Worm (Caenorhabditis elegans) whole organism, L4 larva: Measurements from ENCODE around the gene F20D6.9.

ENCODE experiments used
- F26F4.8 ChIP-seq: fragments of 200-800 bp; sonication (Bioruptor generic); conservative IDR thresholded peaks from 2 replicates; pipeline ENCODE4 v1.3.6; 2022; ENCODE audit warnings: missing genetic modification characterization, missing compliant biosample characterization
- F37D6.2 ChIP-seq: sonication (generic microtip); optimal IDR thresholded peaks from 2 replicates; lab custom pipeline; 2016; ENCODE audit warnings: mild to moderate bottlenecking, missing genetic modification characterization, missing compliant biosample characterization
- F44E2.7 ChIP-seq: fragments of 200-800 bp; sonication (Bioruptor generic); IDR thresholded peaks from 2 replicates; pipeline ENCODE4 v2.1.2; 2022; ENCODE audit warnings: missing genetic modification characterization, missing compliant biosample characterization
- T20F7.1 ChIP-seq: fragments of 200-800 bp; sonication (Bioruptor generic); optimal IDR thresholded peaks from 2 replicates; lab custom pipeline; 2018; ENCODE audit warnings: mild to moderate bottlenecking, missing genetic modification characterization, missing compliant biosample characterization
- T26A8.4 ChIP-seq: fragments of 200-800 bp; sonication (Bioruptor generic); IDR thresholded peaks from 2 replicates; pipeline ENCODE4 v1.3.6; 2022; ENCODE audit warnings: missing genetic modification characterization, missing compliant biosample characterization
- Y105C5A.15 ChIP-seq: fragments of 200-800 bp; sonication (Bioruptor generic); IDR thresholded peaks from 2 replicates; pipeline ENCODE4 v1.3.6; 2022; ENCODE audit warnings: missing genetic modification characterization, missing compliant biosample characterization
- ZK546.5 ChIP-seq, 2 experiments: sonication (generic microtip); optimal IDR thresholded peaks; 2 replicates each; lab custom pipeline; 2017; ENCODE audit warnings: missing biosample characterization in 2 of 2, missing genetic modification characterization in 2 of 2
- aha-1 ChIP-seq: fragments of 150-350 bp; peaks from one replicate; lab custom pipeline; 2014; ENCODE audit warnings: missing biosample characterization, missing genetic modification characterization
- ama-1 ChIP-seq: fragments of 150-350 bp; optimal IDR thresholded peaks from 2 replicates; lab custom pipeline; 2014; ENCODE audit warnings: inconsistent platforms, mixed read lengths
- ceh-28 ChIP-seq: fragments of 150-350 bp; optimal IDR thresholded peaks from 2 replicates; lab custom pipeline; 2014; ENCODE audit warnings: missing biosample characterization, missing genetic modification reagents, missing genetic modification characterization
- daf-16 ChIP-seq, 3 experiments: sonication (generic microtip); optimal IDR thresholded peaks; 2 replicates each; lab custom pipeline; 2016 to 2017; ENCODE audit warnings: missing genetic modification characterization in 3 of 3, missing genetic modification reagents in 3 of 3, mild to moderate bottlenecking in 2 of 3, missing compliant biosample characterization in 2 of 3, missing biosample characterization in 1 of 3, moderate library complexity in 1 of 3
- dmd-6 ChIP-seq: fragments of 200-800 bp; sonication (Bioruptor generic); IDR thresholded peaks from 2 replicates; pipeline ENCODE4 v1.3.6; 2022; ENCODE audit warnings: missing genetic modification reagents, missing genetic modification characterization, missing compliant biosample characterization
- dve-1 ChIP-seq: sonication (generic microtip); optimal IDR thresholded peaks from 2 replicates; lab custom pipeline; 2017; ENCODE audit warnings: antibody characterized with exemption, mild to moderate bottlenecking, missing genetic modification characterization, missing compliant biosample characterization; ENCODE audit not compliant: insufficient read depth
- egl-43 ChIP-seq: fragments of 200-800 bp; sonication (Bioruptor generic); IDR thresholded peaks from 2 replicates; pipeline ENCODE4 v1.3.6; 2022; ENCODE audit warnings: missing genetic modification reagents, missing genetic modification characterization, missing compliant biosample characterization
- fkh-10 ChIP-seq: fragments of 150-350 bp; optimal IDR thresholded peaks from 2 replicates; lab custom pipeline; 2014; ENCODE audit warnings: missing biosample characterization, missing genetic modification reagents, missing genetic modification characterization
- fos-1 ChIP-seq: fragments of 150-350 bp; optimal IDR thresholded peaks from 2 replicates; lab custom pipeline; 2014; ENCODE audit warnings: missing biosample characterization, missing genetic modification characterization
- hlh-11 ChIP-seq: fragments of 200-800 bp; sonication (Bioruptor generic); optimal IDR thresholded peaks from 2 replicates; lab custom pipeline; 2018; ENCODE audit warnings: mild to moderate bottlenecking, missing genetic modification characterization, missing compliant biosample characterization
- hlh-30 ChIP-seq: sonication (generic microtip); optimal IDR thresholded peaks from 2 replicates; lab custom pipeline; 2017; ENCODE audit warnings: antibody characterized with exemption, mild to moderate bottlenecking, missing genetic modification characterization, missing compliant biosample characterization; ENCODE audit not compliant: insufficient read depth
- hmg-1.1 ChIP-seq: fragments of 200-800 bp; sonication (Bioruptor generic); IDR thresholded peaks from 2 replicates; pipeline ENCODE4 v1.3.6; 2022; ENCODE audit warnings: missing genetic modification reagents, missing genetic modification characterization, missing compliant biosample characterization
- jun-1 ChIP-seq: fragments of 150-350 bp; optimal IDR thresholded peaks from 2 replicates; lab custom pipeline; 2014; ENCODE audit warnings: missing biosample characterization, missing genetic modification reagents, missing genetic modification characterization
- lin-13 ChIP-seq: fragments of 150-350 bp; optimal IDR thresholded peaks from 2 replicates; lab custom pipeline; 2014; ENCODE audit warnings: missing biosample characterization, missing genetic modification reagents, missing genetic modification characterization
- lin-29 ChIP-seq: fragments of 200-800 bp; sonication (Bioruptor generic); IDR thresholded peaks from 2 replicates; pipeline ENCODE4 v1.3.6; 2022; ENCODE audit warnings: missing genetic modification reagents, missing genetic modification characterization, missing compliant biosample characterization
- lin-39 ChIP-seq: fragments of 150-350 bp; optimal IDR thresholded peaks from 2 replicates; lab custom pipeline; 2014; ENCODE audit warnings: missing biosample characterization, missing genetic modification reagents, missing genetic modification characterization
- mep-1 ChIP-seq: fragments of 150-350 bp; sonication (generic microtip); optimal IDR thresholded peaks from 3 replicates; lab custom pipeline; 2014; ENCODE audit warnings: missing biosample characterization, missing genetic modification characterization
- mes-2 ChIP-seq: sonication (generic microtip); optimal IDR thresholded peaks from 2 replicates; lab custom pipeline; 2016; ENCODE audit warnings: missing genotype, mild to moderate bottlenecking, missing genetic modification characterization, missing compliant biosample characterization; ENCODE audit not compliant: poor library complexity, severe bottlenecking
- nhr-10 ChIP-seq: fragments of 150-350 bp; optimal IDR thresholded peaks from 2 replicates; lab custom pipeline; 2014; ENCODE audit warnings: missing biosample characterization, missing genetic modification characterization
- nhr-111 ChIP-seq: fragments of 200-800 bp; sonication (Bioruptor generic); optimal IDR thresholded peaks from 2 replicates; lab custom pipeline; 2018; ENCODE audit warnings: mild to moderate bottlenecking, missing genetic modification characterization, missing compliant biosample characterization
- nhr-28 ChIP-seq: fragments of 150-350 bp; optimal IDR thresholded peaks from 2 replicates; lab custom pipeline; 2014; ENCODE audit warnings: missing biosample characterization, missing genetic modification characterization
- nhr-42 ChIP-seq: fragments of 200-800 bp; sonication (Bioruptor generic); IDR thresholded peaks from 2 replicates; pipeline ENCODE4 v1.3.6; 2022; ENCODE audit warnings: missing genetic modification characterization, missing compliant biosample characterization
- nhr-6 ChIP-seq: fragments of 150-350 bp; optimal IDR thresholded peaks from 2 replicates; lab custom pipeline; 2014; ENCODE audit warnings: missing biosample characterization, missing genetic modification characterization
- nhr-76 ChIP-seq: fragments of 150-350 bp; optimal IDR thresholded peaks from 2 replicates; lab custom pipeline; 2014; ENCODE audit warnings: missing biosample characterization, missing genetic modification characterization
- nhr-77 ChIP-seq: fragments of 150-350 bp; optimal IDR thresholded peaks from 2 replicates; lab custom pipeline; 2014; ENCODE audit warnings: missing biosample characterization, missing genetic modification characterization
- set-16 ChIP-seq: fragments of 200-800 bp; sonication (Bioruptor generic); IDR thresholded peaks from 2 replicates; pipeline ENCODE4 v1.3.6; 2022; ENCODE audit warnings: missing genetic modification reagents, missing genetic modification characterization, missing compliant biosample characterization
- unc-39 ChIP-seq: sonication (generic microtip); optimal IDR thresholded peaks from 2 replicates; lab custom pipeline; 2017; ENCODE audit warnings: missing biosample characterization, missing genetic modification characterization
- unc-62 ChIP-seq, 3 experiments: fragments of 150-350 bp in 1 of 3; sonication (generic microtip); optimal IDR thresholded peaks in 2 of 3; peaks in 1 of 3; 1 replicate in 1 of 3; 2 replicates in 2 of 3; lab custom pipeline; 2014 to 2017; ENCODE audit warnings: missing biosample characterization in 3 of 3, missing genetic modification characterization in 3 of 3, missing genetic modification reagents in 3 of 3, missing genotype in 1 of 3
- zag-1 ChIP-seq: fragments of 150-350 bp; optimal IDR thresholded peaks from 2 replicates; lab custom pipeline; 2014; ENCODE audit warnings: missing biosample characterization, missing genetic modification characterization
- zfp-2 ChIP-seq: sonication (generic microtip); optimal IDR thresholded peaks from 2 replicates; lab custom pipeline; 2016; ENCODE audit warnings: mild to moderate bottlenecking, missing genetic modification characterization, missing compliant biosample characterization
- zip-11 ChIP-seq: fragments of 200-800 bp; sonication (Bioruptor generic); IDR thresholded peaks from 2 replicates; pipeline ENCODE4 v1.3.6; 2022; ENCODE audit warnings: missing genetic modification characterization, missing compliant biosample characterization
- zip-2 ChIP-seq: fragments of 150-350 bp; optimal IDR thresholded peaks from 2 replicates; lab custom pipeline; 2014; ENCODE audit warnings: missing biosample characterization, missing genetic modification characterization
- ztf-11 ChIP-seq: fragments of 150-350 bp; optimal IDR thresholded peaks from 2 replicates; lab custom pipeline; 2014; ENCODE audit warnings: missing biosample characterization, missing genetic modification characterization
- ztf-7 ChIP-seq: fragments of 150-350 bp; optimal IDR thresholded peaks from 2 replicates; lab custom pipeline; 2014; ENCODE audit warnings: missing biosample characterization, missing genetic modification characterization

F20D6.9 gene

DNA sequence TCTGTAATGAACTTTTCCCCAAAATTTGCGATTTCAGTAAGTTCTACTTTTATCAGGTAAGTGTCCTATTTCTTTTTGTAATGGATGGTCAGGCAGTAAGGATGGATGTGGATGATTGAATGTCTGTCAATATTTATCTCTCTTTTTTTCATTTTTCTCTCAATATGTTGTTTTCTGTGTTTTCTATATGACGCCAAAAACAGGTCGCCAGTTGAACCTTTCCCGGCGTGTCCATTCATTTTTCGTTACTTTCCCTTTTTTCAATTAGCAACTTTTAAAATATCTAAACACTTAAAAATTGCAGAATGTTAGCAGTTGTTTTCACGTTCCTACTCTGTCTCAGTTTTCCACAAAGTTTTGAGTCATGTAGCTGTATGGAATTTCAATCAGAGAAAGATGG is 29.7 kb upstream of the F20D6.9 start, which contains the start of gene timp-1:
timp-1 (plus strand) TSS at position 305 of the 400 bp plus-strand sequence.
- TF ChIP-seq fos-1 (tag; lab: Kevin White, UChicago) (no peak), ceh-28 (tag; lab: Kevin White, UChicago) (no peak), T26A8.4 (GFP tag; lab: Robert Waterston, UW) (no peak), ztf-11 (tag; lab: Kevin White, UChicago) (no peak), ztf-7 (no peak), zip-2 (tag; lab: Kevin White, UChicago) (no peak), aha-1 (tag; lab: Kevin White, UChicago) (no peak)

DNA sequence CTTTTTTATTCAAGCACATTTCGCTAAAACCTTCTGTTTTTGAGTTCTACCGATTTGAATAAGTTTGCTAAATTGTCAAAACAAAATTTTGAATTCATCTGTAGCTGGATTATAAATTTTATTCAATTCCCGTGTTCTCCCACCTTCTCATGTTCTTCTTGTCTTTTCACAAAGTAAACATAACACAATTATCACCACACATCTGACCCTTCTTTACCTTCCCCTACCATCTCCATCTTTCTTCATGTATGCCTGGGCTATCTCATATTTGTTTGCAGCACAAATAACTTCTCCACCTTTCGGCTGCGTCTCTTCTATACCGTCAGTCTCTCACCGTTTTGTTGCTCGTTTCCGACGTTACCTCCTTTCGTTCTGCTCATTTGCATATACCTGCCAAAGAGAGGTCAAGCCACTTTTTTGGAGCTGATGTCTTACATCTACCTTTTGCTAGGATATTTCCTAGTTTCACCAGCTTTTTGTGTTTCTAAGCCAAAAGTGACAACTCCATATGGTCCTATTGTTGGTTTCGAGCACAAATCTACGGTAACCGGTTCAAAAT is 25.9 kb upstream of the F20D6.9 start, which contains the start of gene cest-17:
cest-17 (plus strand) TSS at position 248 of the 559 bp plus-strand sequence.
- no peak for TF ChIP-seq ama-1 (lab: Kevin White, UChicago)
- TF ChIP-seq nhr-6 (tag; lab: Kevin White, UChicago), result peak; percentile 37
- peak; percentile 5 for TF ChIP-seq mep-1
- TF ChIP-seq lin-29, result no peak
- TF ChIP-seq F44E2.7 (GFP tag; lab: Robert Waterston, UW), result no peak
- TF ChIP-seq mes-2 (tag; lab: Kevin White, UChicago), result peak; percentile 11
- TF ChIP-seq nhr-111, result no peak
- peak; percentile 8 for TF ChIP-seq hlh-11 (tag; lab: Kevin White, UChicago)
- peak in 1 of 2 experiments; percentile 57 for TF ChIP-seq unc-62 (GFP tag; optimal IDR thresholded peaks at IDR 0.05 in 1 of 2; lab: Kevin White, UChicago)
- TF ChIP-seq unc-62 (tag; optimal IDR thresholded peaks at IDR 0.05; lab: Kevin White, UChicago), result no peak
- no peak for TF ChIP-seq nhr-42 (GFP tag; lab: Robert Waterston, UW)
- TF ChIP-seq fkh-10 (GFP tag; lab: Kevin White, UChicago), result no peak
- TF ChIP-seq dmd-6 (GFP tag; lab: Robert Waterston, UW), result no peak
- TF ChIP-seq nhr-28, result peak; percentile 28
- no peak for TF ChIP-seq jun-1
- TF ChIP-seq zag-1 (tag; lab: Kevin White, UChicago), result no peak
- no peak for TF ChIP-seq zip-2 (tag; lab: Kevin White, UChicago)
- no peak for TF ChIP-seq aha-1 (tag; lab: Kevin White, UChicago)
- no peak for TF ChIP-seq nhr-10 (tag; lab: Kevin White, UChicago)
- no peak for TF ChIP-seq zip-11 (GFP tag; lab: Robert Waterston, UW)
- TF ChIP-seq dve-1 (tag; lab: Kevin White, UChicago), result peak; percentile 36
- no peak for TF ChIP-seq daf-16 (GFP tag; optimal IDR thresholded peaks at IDR 0.05; lab: Kevin White, UChicago)
- peak; percentile 71 for TF ChIP-seq daf-16 (tag; optimal IDR thresholded peaks at IDR 0.05; lab: Kevin White, UChicago)

DNA sequence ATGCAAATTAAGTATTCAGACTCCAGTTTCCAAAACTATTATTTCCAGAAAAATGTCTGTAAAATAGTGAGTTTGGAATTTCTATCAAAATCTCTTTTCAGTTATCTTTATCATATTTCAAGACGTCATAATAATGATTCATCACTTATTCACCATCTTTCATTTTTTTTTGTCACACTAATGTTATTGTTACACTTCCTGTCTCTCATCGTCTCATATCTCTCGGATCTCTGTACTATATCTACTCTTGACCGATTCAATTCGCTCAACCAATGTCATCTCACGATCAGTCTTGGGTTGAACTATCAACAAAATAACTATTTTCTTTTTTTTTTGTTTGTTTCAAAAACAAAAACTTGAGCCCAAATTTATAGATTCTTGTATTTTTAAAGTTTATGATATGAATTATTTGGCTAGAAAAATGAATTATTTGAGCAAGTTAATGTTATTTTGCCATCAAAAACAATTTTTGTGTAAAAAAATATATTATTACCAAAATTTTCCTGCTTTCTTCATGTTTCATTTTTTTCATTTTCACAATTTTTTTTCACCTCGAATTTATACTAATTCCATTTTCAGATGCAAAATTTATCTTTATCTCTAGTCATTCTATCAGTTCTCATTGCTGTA is 24.1 kb upstream of the F20D6.9 start, which contains the start of gene cri-2:
cri-2 (plus strand) TSS at position 580 of the 630 bp plus-strand sequence.
- TF ChIP-seq zfp-2 (tag; lab: Kevin White, UChicago) (no peak), egl-43 (GFP tag; lab: Robert Waterston, UW) (no peak), unc-39 (tag; lab: Kevin White, UChicago) (no peak), lin-39 (tag; lab: Kevin White, UChicago) (no peak), aha-1 (tag; lab: Kevin White, UChicago) (peak; percentile 46), mep-1 (no peak), hlh-30 (no peak), hmg-1.1 (GFP tag; lab: Robert Waterston, UW) (no peak), set-16 (GFP tag; lab: Robert Waterston, UW) (no peak), F26F4.8 (GFP tag; lab: Robert Waterston, UW) (no peak), ZK546.5 (tag; optimal IDR thresholded peaks at IDR 0.05; lab: Kevin White, UChicago) (no peak), T20F7.1 (GFP tag; lab: Kevin White, UChicago) (peak; percentile 30), nhr-76 (tag; lab: Kevin White, UChicago) (no peak), daf-16 (GFP tag; optimal IDR thresholded peaks at IDR 0.05; lab: Kevin White, UChicago) (peak in 1 of 2 experiments; percentile 76), daf-16 (tag; optimal IDR thresholded peaks at IDR 0.05; lab: Kevin White, UChicago) (no peak), lin-13 (GFP tag; lab: Kevin White, UChicago) (no peak), nhr-6 (tag; lab: Kevin White, UChicago) (peak; percentile 13), dve-1 (tag; lab: Kevin White, UChicago) (peak; percentile 46), hlh-11 (tag; lab: Kevin White, UChicago) (peak; percentile 19), F37D6.2 (tag; lab: Kevin White, UChicago) (no peak), nhr-28 (peak; percentile 39), nhr-77 (no peak), Y105C5A.15 (GFP tag; lab: Robert Waterston, UW) (no peak)
